Worm (Caenorhabditis elegans) whole organism, late embryonic: ENCODE measurements around the gene C14C6.13.

ENCODE experiments used
- C38D4.7 ChIP-seq: fragments of 200-800 bp; sonication (Bioruptor generic); optimal IDR thresholded peaks from 2 replicates; lab custom pipeline; 2018; ENCODE audit warnings: mild to moderate bottlenecking, missing genetic modification characterization, moderate library complexity, missing compliant biosample characterization
- ceh-18 ChIP-seq: sonication (generic microtip); optimal IDR thresholded peaks from 2 replicates; lab custom pipeline; 2016; ENCODE audit warnings: missing genetic modification characterization, missing compliant biosample characterization
- ceh-19 ChIP-seq: fragments of 200-800 bp; sonication (Bioruptor generic); optimal IDR thresholded peaks from 2 replicates; lab custom pipeline; 2018; ENCODE audit warnings: mild to moderate bottlenecking, missing genetic modification characterization, missing compliant biosample characterization
- npax-4 ChIP-seq: sonication (generic microtip); optimal IDR thresholded peaks from 2 replicates; lab custom pipeline; 2016; ENCODE audit warnings: missing genetic modification characterization, missing compliant biosample characterization
- pha-4 ChIP-seq: fragments of 150-350 bp; optimal IDR thresholded peaks from 2 replicates; lab custom pipeline; 2018; ENCODE audit warnings: missing biosample characterization, missing genetic modification reagents, missing genetic modification characterization
- sox-2 ChIP-seq: fragments of 200-800 bp; sonication (Bioruptor generic); IDR thresholded peaks from 2 replicates; pipeline ENCODE4 v1.3.6; 2022; ENCODE audit warnings: missing genetic modification reagents, missing genetic modification characterization, missing compliant biosample characterization

DNA sequence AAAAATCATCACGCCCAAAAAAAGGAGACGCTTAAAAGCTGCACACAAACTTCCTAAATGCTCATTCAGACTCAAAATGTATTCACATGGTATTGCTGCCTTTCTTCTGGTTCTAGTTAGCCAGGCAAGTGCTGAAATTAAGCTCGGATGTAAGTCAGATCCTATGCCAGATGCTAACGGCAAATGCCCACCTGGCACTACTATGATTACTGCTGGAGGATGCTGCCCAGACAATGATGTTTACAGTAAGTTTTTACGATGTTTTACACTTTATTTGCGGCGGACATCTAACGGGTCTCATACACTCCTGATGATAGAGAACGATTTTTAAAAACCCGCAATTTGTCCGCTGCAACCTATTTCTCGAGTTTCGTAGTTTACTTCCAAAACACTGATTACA lies 38.0 kb downstream of the C14C6.13 start, which contains the start of gene C14C6.5:
- TF ChIP-seq C38D4.7, result no peak
- TF ChIP-seq ceh-18 (tag; lab: Kevin White, UChicago), result no peak
- no peak for TF ChIP-seq sox-2 (GFP tag; lab: Robert Waterston, UW)
- no peak for TF ChIP-seq pha-4 (tag; lab: Kevin White, UChicago)
- TF ChIP-seq ceh-19 (GFP tag; lab: Kevin White, UChicago), result no peak
- TF ChIP-seq npax-4 (tag; lab: Kevin White, UChicago), result no peak
